Worm (Caenorhabditis elegans) whole organism, L4 larva: ENCODE measurements around the gene tax-4.

Source experiments
- R02D3.7 ChIP-seq: fragments of 150-350 bp; sonication (generic microtip); optimal IDR thresholded peaks from 3 replicates; lab custom pipeline; 2014; ENCODE audit warnings: missing biosample characterization, missing genetic modification characterization
- egl-27 ChIP-seq: sonication (generic microtip); optimal IDR thresholded peaks from 3 replicates; lab custom pipeline; 2017; ENCODE audit warnings: missing biosample characterization, missing genetic modification reagents, missing genetic modification characterization
- nhr-25 ChIP-seq: sonication (generic microtip); optimal IDR thresholded peaks from 2 replicates; lab custom pipeline; 2017; ENCODE audit warnings: missing genetic modification characterization, mild to moderate bottlenecking, missing compliant biosample characterization, antibody characterized with exemption, moderate library complexity, borderline replicate concordance; ENCODE audit not compliant: insufficient read depth

DNA sequence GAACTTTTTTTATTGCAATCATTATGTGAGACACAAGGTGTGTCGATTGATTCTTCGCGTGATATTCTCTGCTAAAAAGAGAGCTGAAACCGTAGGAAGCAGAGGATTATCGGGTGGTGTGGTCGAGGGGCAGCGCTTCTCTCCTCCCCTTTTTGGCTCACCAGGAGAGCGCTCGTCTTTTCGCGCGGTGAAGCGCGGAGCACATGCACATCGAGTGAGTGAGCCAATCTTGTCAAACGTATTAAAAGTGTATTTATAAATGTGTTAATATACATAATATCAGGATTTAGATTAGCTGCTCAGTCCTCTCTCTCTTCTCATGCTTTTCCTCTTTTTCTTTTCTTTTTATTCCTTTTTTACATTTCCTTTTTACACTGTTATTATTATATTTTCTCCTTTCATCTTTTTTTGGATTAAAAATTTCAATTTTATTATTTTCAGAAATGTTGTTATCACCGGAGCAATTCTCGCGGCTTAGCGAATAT is 18.7 kb upstream of the tax-4 start, which contains the start of gene dgk-3:
- TF ChIP-seq egl-27 (tag; lab: Kevin White, UChicago) (no peak), nhr-25 (tag; lab: Kevin White, UChicago) (no peak), R02D3.7 (tag; lab: Kevin White, UChicago) (no peak)
